Worm (Caenorhabditis elegans): ENCODE data around the gene C04E12.4.

DNA sequence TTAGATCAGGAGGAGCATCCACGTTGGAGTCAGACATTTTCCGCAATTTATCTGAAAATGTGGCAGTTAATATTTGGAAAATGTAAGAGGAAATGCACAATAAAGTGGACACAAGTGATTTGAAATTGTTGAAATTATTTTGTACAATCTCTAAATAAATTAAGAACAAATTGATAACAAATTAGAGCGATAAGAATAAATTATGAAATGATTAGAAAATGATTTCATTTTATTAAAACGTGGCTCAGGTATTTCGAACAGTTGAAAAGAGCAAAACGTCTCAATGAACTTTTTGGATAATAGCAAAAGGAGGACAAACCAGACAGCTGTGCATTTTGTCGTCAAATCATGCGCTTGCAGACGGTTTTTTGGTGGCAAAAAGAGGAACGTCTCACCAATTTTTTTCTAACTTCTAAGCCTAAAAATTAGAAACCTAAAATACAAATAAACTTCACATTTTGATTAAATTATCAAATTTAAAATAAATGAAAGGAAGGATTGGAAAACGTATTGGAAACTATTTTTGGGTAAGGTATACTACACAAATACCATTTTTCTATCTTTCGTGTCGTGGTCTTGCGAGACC is 16.0 kb upstream of the C04E12.4 start, which contains the start of gene fbxa-65:
- no peak for TF ChIP-seq flt-1 (GFP tag; IDR thresholded peaks at IDR 0.05)
- no peak for TF ChIP-seq med-1 (GFP tag; optimal IDR thresholded peaks at IDR 0.05; ENCODE audit: insufficient read depth)
- TF ChIP-seq ztf-23 (GFP tag; IDR thresholded peaks at IDR 0.05) = no peak
- TF ChIP-seq T22C8.4 (GFP tag; IDR thresholded peaks at IDR 0.05) = no peak
- TF ChIP-seq tab-1 (GFP tag; IDR thresholded peaks at IDR 0.05) = no peak
- no peak for TF ChIP-seq cog-1 (tag; optimal IDR thresholded peaks at IDR 0.05)
- no peak for TF ChIP-seq ref-1 (GFP tag; conservative IDR thresholded peaks at IDR 0.05)
